Fruit fly (Drosophila melanogaster) whole organism, prepupa: ENCODE measurements around the gene CG15286.

ENCODE experiments used
- CG10631 ChIP-seq: fragments of 200-800 bp; sonication (Bioruptor generic); optimal IDR thresholded peaks from 2 replicates; lab custom pipeline; 2016; ENCODE audit warnings: missing biosample characterization, missing genetic modification characterization
- Eip78C ChIP-seq: fragments of 200-800 bp; sonication (Bioruptor generic); peaks from one replicate; lab custom pipeline; 2016; ENCODE audit warnings: missing biosample characterization, missing genetic modification characterization
- Met ChIP-seq: fragments of 200-800 bp; sonication (Bioruptor generic); optimal IDR thresholded peaks from 3 replicates; lab custom pipeline; 2016; ENCODE audit warnings: missing biosample characterization, missing genetic modification characterization
- Sox15 ChIP-seq: fragments of 200-800 bp; sonication (Bioruptor generic); optimal IDR thresholded peaks from 3 replicates; lab custom pipeline; 2016; ENCODE audit warnings: missing biosample characterization, missing genetic modification characterization
- fd85E ChIP-seq: fragments of 200-800 bp; sonication (Bioruptor generic); optimal IDR thresholded peaks from 3 replicates; lab custom pipeline; 2016; ENCODE audit warnings: missing biosample characterization, missing genetic modification characterization

dm6 chr2L:14318600-14318999, 19.4 kb upstream of the CG15286 start:
- TF ChIP-seq CG10631 (GFP tag; lab: Kevin White, UChicago) = peak; percentile 9
- no peak for TF ChIP-seq Met (GFP tag; lab: Kevin White, UChicago)
- TF ChIP-seq Sox15 = no peak
- TF ChIP-seq fd85E (GFP tag; lab: Kevin White, UChicago) = no peak
- no peak for TF ChIP-seq Eip78C (GFP tag; lab: Kevin White, UChicago)
